Fruit fly (Drosophila melanogaster) whole organism, embryonic: Measurements from ENCODE around the gene CG6511.

Source experiments
- Atf6 ChIP-seq: fragments of 200-800 bp; sonication (Bioruptor generic); IDR thresholded peaks from 2 replicates; pipeline ENCODE4 v1.3.6; 2022; ENCODE audit warnings: missing biosample characterization, missing genetic modification characterization
- BEAF-32 ChIP-seq: fragments of 200-800 bp; sonication (Bioruptor generic); optimal IDR thresholded peaks from 3 replicates; lab custom pipeline; 2017; ENCODE audit warnings: missing biosample characterization, missing genetic modification characterization, mild to moderate bottlenecking, moderate library complexity, missing genetic modification reagents
- CG10209 ChIP-seq: fragments of 200-800 bp; sonication (Bioruptor generic); optimal IDR thresholded peaks from 3 replicates; lab custom pipeline; 2017; ENCODE audit warnings: missing biosample characterization, mild to moderate bottlenecking, missing genetic modification characterization, missing genetic modification reagents
- CG10543 ChIP-seq: fragments of 200-800 bp; sonication (Bioruptor generic); optimal IDR thresholded peaks from 3 replicates; lab custom pipeline; 2017; ENCODE audit warnings: missing biosample characterization, mild to moderate bottlenecking, missing genetic modification characterization, moderate library complexity
- CG14441 ChIP-seq: fragments of 200-800 bp; sonication (Bioruptor generic); IDR thresholded peaks from 2 replicates; pipeline ENCODE4 v1.3.6; 2022; ENCODE audit warnings: missing biosample characterization, missing genetic modification characterization
- CG14667 ChIP-seq: fragments of 200-800 bp; sonication (Bioruptor generic); IDR thresholded peaks from 2 replicates; pipeline ENCODE4 v1.3.6; 2022; ENCODE audit warnings: missing biosample characterization, missing genetic modification characterization
- CG18599 ChIP-seq: fragments of 200-800 bp; sonication (Bioruptor generic); optimal IDR thresholded peaks from 3 replicates; lab custom pipeline; 2017; ENCODE audit warnings: missing biosample characterization, missing genetic modification characterization, mild to moderate bottlenecking, moderate library complexity, missing genetic modification reagents
- CG18619 ChIP-seq: fragments of 200-800 bp; sonication (Bioruptor generic); optimal IDR thresholded peaks from 3 replicates; lab custom pipeline; 2017; ENCODE audit warnings: missing biosample characterization, mild to moderate bottlenecking, missing genetic modification characterization
- CG2116 ChIP-seq: fragments of 200-800 bp; sonication (Bioruptor generic); optimal IDR thresholded peaks from 3 replicates; lab custom pipeline; 2018; ENCODE audit warnings: missing biosample characterization, mild to moderate bottlenecking, missing genetic modification characterization
- CG30403 ChIP-seq: fragments of 200-800 bp; sonication (Bioruptor generic); optimal IDR thresholded peaks from 3 replicates; lab custom pipeline; 2016; ENCODE audit warnings: missing biosample characterization, missing genetic modification characterization
- CG3163 ChIP-seq: fragments of 200-800 bp; sonication (Bioruptor generic); optimal IDR thresholded peaks from 3 replicates; lab custom pipeline; 2016; ENCODE audit warnings: missing biosample characterization, missing genetic modification characterization
- CG32767 ChIP-seq: fragments of 200-800 bp; sonication (Bioruptor generic); IDR thresholded peaks from 2 replicates; pipeline ENCODE4 v1.3.6; 2022; ENCODE audit warnings: missing biosample characterization, missing genetic modification characterization
- CG34422 ChIP-seq: fragments of 200-800 bp; sonication (Bioruptor generic); IDR thresholded peaks from 3 replicates; pipeline ENCODE4 v1.3.6; 2022; ENCODE audit warnings: missing biosample characterization, missing genetic modification characterization
- CG6854 ChIP-seq: fragments of 200-800 bp; sonication (Bioruptor generic); optimal IDR thresholded peaks from 3 replicates; lab custom pipeline; 2017; ENCODE audit warnings: missing biosample characterization, mild to moderate bottlenecking, missing genetic modification characterization
- CG8290 ChIP-seq, 3 experiments: fragments of 200-800 bp; sonication (Bioruptor generic); optimal IDR thresholded peaks; 2 replicates each; lab custom pipeline; 2016 to 2019; ENCODE audit warnings: missing biosample characterization in 3 of 3, missing genetic modification characterization in 3 of 3, mild to moderate bottlenecking in 2 of 3, moderate library complexity in 1 of 3
- Chrac-16 ChIP-seq: fragments of 200-800 bp; sonication (Bioruptor generic); optimal IDR thresholded peaks from 3 replicates; lab custom pipeline; 2016; ENCODE audit warnings: missing biosample characterization, missing genetic modification characterization
- D ChIP-seq, 2 experiments: fragments of 200-800 bp in 1 of 2; fragments of >200 bp in 1 of 2; sonication (Bioruptor generic) in 1 of 2; optimal IDR thresholded peaks; 2 replicates in 1 of 2; 3 replicates in 1 of 2; lab custom pipeline; 2017; ENCODE audit warnings: mild to moderate bottlenecking in 1 of 2, missing biosample characterization in 1 of 2, missing genetic modification characterization in 1 of 2, missing genetic modification reagents in 1 of 2
- Dfd ChIP-seq, 2 experiments: fragments of >200 bp; optimal IDR thresholded peaks; 2 replicates each; lab custom pipeline; 2017; ENCODE audit warnings: missing biosample characterization in 2 of 2, missing genetic modification characterization in 2 of 2
- Eip74EF ChIP-seq, 2 experiments: fragments of 200-800 bp in 1 of 2; fragments of >200 bp in 1 of 2; sonication (Bioruptor generic) in 1 of 2; optimal IDR thresholded peaks; 2 replicates each; lab custom pipeline; 2017 to 2019; ENCODE audit warnings: missing biosample characterization in 2 of 2, missing genetic modification characterization in 2 of 2, mild to moderate bottlenecking in 1 of 2, moderate library complexity in 1 of 2
- GATAe ChIP-seq: fragments of 200-800 bp; sonication (Bioruptor generic); conservative IDR thresholded peaks from 2 replicates; pipeline ENCODE4 v1.3.6; 2022; ENCODE audit warnings: missing biosample characterization, missing genetic modification characterization
- HLH54F ChIP-seq: fragments of 200-800 bp; sonication (Bioruptor generic); optimal IDR thresholded peaks from 3 replicates; lab custom pipeline; 2016; ENCODE audit warnings: missing biosample characterization, missing genetic modification characterization
- Jarid2 ChIP-seq: fragments of 200-800 bp; sonication (Bioruptor generic); optimal IDR thresholded peaks from 3 replicates; lab custom pipeline; 2017; ENCODE audit warnings: mild to moderate bottlenecking, missing biosample characterization, missing genetic modification reagents, missing genetic modification characterization
- Mrtf ChIP-seq: fragments of 200-800 bp; sonication (Bioruptor generic); IDR thresholded peaks from 3 replicates; pipeline ENCODE4 v1.3.6; 2022; ENCODE audit warnings: missing biosample characterization, missing genetic modification characterization
- Optix ChIP-seq: fragments of 200-800 bp; sonication (Bioruptor generic); IDR thresholded peaks from 3 replicates; pipeline ENCODE4 v1.3.6; 2022; ENCODE audit warnings: missing biosample characterization, missing genetic modification characterization
- Pdp1 ChIP-seq, 2 experiments: fragments of 200-800 bp; sonication (Bioruptor generic); optimal IDR thresholded peaks; 3 replicates each; lab custom pipeline; 2016; ENCODE audit warnings: missing biosample characterization in 2 of 2, missing genetic modification characterization in 2 of 2, mild to moderate bottlenecking in 1 of 2, moderate library complexity in 1 of 2
- Ssrp ChIP-seq: fragments of 200-800 bp; sonication (Bioruptor generic); optimal IDR thresholded peaks from 2 replicates; lab custom pipeline; 2018; ENCODE audit warnings: missing biosample characterization, mild to moderate bottlenecking, missing genetic modification characterization, moderate library complexity
- ase ChIP-seq: fragments of 200-800 bp; sonication (Bioruptor generic); IDR thresholded peaks from 3 replicates; pipeline ENCODE4 v1.3.6; 2022; ENCODE audit warnings: missing biosample characterization, missing genetic modification characterization
- bowl ChIP-seq: fragments of 200-800 bp; sonication (Bioruptor generic); IDR thresholded peaks from 2 replicates; pipeline ENCODE4 v1.3.6; 2022; ENCODE audit warnings: missing biosample characterization, missing genetic modification characterization
- chinmo ChIP-seq: fragments of 200-800 bp; sonication (Bioruptor generic); IDR thresholded peaks from 4 replicates; pipeline ENCODE4 v1.3.6; 2022; ENCODE audit warnings: missing biosample characterization, missing genetic modification characterization; ENCODE audit not compliant: partially characterized antibody
- da ChIP-seq: fragments of 200-800 bp; sonication (Bioruptor generic); optimal IDR thresholded peaks from 2 replicates; lab custom pipeline; 2016; ENCODE audit warnings: missing biosample characterization, missing genetic modification characterization
- disco-r ChIP-seq: fragments of 200-800 bp; sonication (Bioruptor generic); optimal IDR thresholded peaks from 2 replicates; lab custom pipeline; 2016; ENCODE audit warnings: missing biosample characterization, missing genetic modification characterization
- en ChIP-seq: fragments of 200-800 bp; sonication (Bioruptor generic); optimal IDR thresholded peaks from 2 replicates; lab custom pipeline; 2016; ENCODE audit warnings: missing biosample characterization, missing genetic modification characterization
- ewg ChIP-seq: fragments of 200-800 bp; sonication (Bioruptor generic); optimal IDR thresholded peaks from 3 replicates; lab custom pipeline; 2017; ENCODE audit warnings: mild to moderate bottlenecking, missing biosample characterization, missing genetic modification reagents, missing genetic modification characterization
- fd102C ChIP-seq: fragments of 200-800 bp; sonication (Bioruptor generic); optimal IDR thresholded peaks from 2 replicates; lab custom pipeline; 2018; ENCODE audit warnings: missing biosample characterization, mild to moderate bottlenecking, missing genetic modification characterization, moderate library complexity
- grn ChIP-seq: fragments of 200-800 bp; sonication (Bioruptor generic); optimal IDR thresholded peaks from 3 replicates; lab custom pipeline; 2017; ENCODE audit warnings: missing biosample characterization, missing genetic modification characterization
- gro ChIP-seq: fragments of 200-800 bp; sonication (Bioruptor generic); optimal IDR thresholded peaks from 2 replicates; lab custom pipeline; 2016; ENCODE audit warnings: missing biosample characterization, missing genetic modification characterization
- ind ChIP-seq: fragments of 200-800 bp; sonication (Bioruptor generic); optimal IDR thresholded peaks from 3 replicates; lab custom pipeline; 2016; ENCODE audit warnings: missing biosample characterization, missing genetic modification characterization
- kah ChIP-seq: fragments of 200-800 bp; sonication (Bioruptor generic); optimal IDR thresholded peaks from 2 replicates; lab custom pipeline; 2018; ENCODE audit warnings: missing biosample characterization, mild to moderate bottlenecking, missing genetic modification characterization
- kay ChIP-seq: fragments of 200-800 bp; sonication (Bioruptor generic); optimal IDR thresholded peaks from 2 replicates; lab custom pipeline; 2016; ENCODE audit warnings: missing biosample characterization, missing genetic modification characterization
- knrl ChIP-seq: fragments of 200-800 bp; sonication (Bioruptor generic); IDR thresholded peaks from 3 replicates; pipeline ENCODE4 v1.3.6; 2022; ENCODE audit warnings: missing biosample characterization, missing genetic modification characterization; ENCODE audit not compliant: partially characterized antibody
- lab ChIP-seq: fragments of 200-800 bp; sonication (Bioruptor generic); optimal IDR thresholded peaks from 3 replicates; lab custom pipeline; 2017; ENCODE audit warnings: missing biosample characterization, missing genetic modification characterization, mild to moderate bottlenecking, moderate library complexity, missing genetic modification reagents
- mirr ChIP-seq: fragments of 200-800 bp; sonication (Bioruptor generic); optimal IDR thresholded peaks from 3 replicates; lab custom pipeline; 2018; ENCODE audit warnings: missing biosample characterization, mild to moderate bottlenecking, missing genetic modification characterization
- mld ChIP-seq: fragments of 200-800 bp; sonication (Bioruptor generic); IDR thresholded peaks from 3 replicates; pipeline ENCODE4 v1.3.6; 2022; ENCODE audit warnings: missing biosample characterization, missing genetic modification characterization; ENCODE audit not compliant: partially characterized antibody
- pan ChIP-seq, 4 experiments: fragments of >200 bp in 3 of 4; fragments of 200-800 bp in 1 of 4; sonication (Bioruptor generic) in 1 of 4; optimal IDR thresholded peaks in 3 of 4; IDR thresholded peaks in 1 of 4; 2 replicates each; pipeline versions ENCODE4 v1.3.6 to Lab custom; 2017 to 2022; ENCODE audit warnings: missing biosample characterization in 2 of 4, missing genetic modification characterization in 2 of 4, mixed read lengths in 1 of 4
- pita ChIP-seq: fragments of 200-800 bp; sonication (Bioruptor generic); optimal IDR thresholded peaks from 2 replicates; lab custom pipeline; 2017; ENCODE audit warnings: missing biosample characterization, mild to moderate bottlenecking, missing genetic modification characterization
- repo ChIP-seq: fragments of 200-800 bp; sonication (Bioruptor generic); optimal IDR thresholded peaks from 2 replicates; lab custom pipeline; 2016; ENCODE audit warnings: missing biosample characterization, missing genetic modification characterization
- rib ChIP-seq: fragments of 200-800 bp; sonication (Bioruptor generic); IDR thresholded peaks from 2 replicates; pipeline ENCODE4 v1.3.6; 2022; ENCODE audit warnings: missing biosample characterization, missing genetic modification characterization
- ro ChIP-seq: fragments of 200-800 bp; sonication (Bioruptor generic); IDR thresholded peaks from 2 replicates; pipeline ENCODE4 v1.3.6; 2022; ENCODE audit warnings: missing biosample characterization, missing genetic modification characterization

The CG6511 gene

DNA sequence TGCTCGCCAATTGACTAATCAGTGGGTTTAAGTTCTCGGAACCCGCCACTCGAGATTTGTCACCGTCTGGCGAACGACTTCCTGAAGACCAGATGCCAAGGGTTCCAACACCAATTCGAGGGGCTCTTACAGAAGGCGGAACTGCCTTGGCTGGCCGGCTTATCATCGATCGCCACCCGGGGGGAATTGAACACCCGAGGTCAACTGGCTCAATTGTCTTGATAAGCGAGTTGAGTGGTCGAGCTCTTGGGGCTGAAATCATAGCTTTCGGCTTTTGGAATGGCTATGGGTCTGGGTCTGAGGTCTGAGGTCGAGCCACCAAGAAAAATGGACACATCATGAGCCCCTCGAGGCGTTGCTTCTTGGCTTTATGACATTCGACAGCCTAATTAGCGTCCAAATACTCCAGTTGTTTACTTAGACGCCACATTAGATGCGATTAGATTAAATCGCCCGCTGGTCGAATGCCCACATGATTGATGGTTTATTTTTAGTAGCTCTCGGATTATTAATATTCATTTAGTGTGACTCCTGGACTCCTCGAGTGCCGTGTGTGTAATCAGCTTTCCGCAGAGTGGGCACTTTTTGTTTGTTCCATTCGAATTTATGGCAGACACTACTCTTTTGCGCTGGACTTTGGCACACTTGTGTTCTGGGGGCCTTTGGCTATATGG is 22.5 kb upstream of the CG6511 start (continued):
- TF ChIP-seq knrl (GFP tag; lab: Robert Waterston, UW) (no peak), pita (GFP tag; lab: Kevin White, UChicago) (no peak), gro (GFP tag; lab: Kevin White, UChicago) (peak; percentile 60), kah (no peak), Mrtf (no peak), pan (optimal IDR thresholded peaks at IDR 0.05; lab: Kevin White, UChicago) (no peak), pan (GFP tag; optimal IDR thresholded peaks at IDR 0.05 in 1 of 2, IDR thresholded peaks at IDR 0.05 in 1 of 2) (no peak), ro (GFP tag; lab: Robert Waterston, UW) (no peak), kay (GFP tag; lab: Kevin White, UChicago) (no peak), CG18619 (GFP tag; lab: Kevin White, UChicago) (no peak), CG6854 (GFP tag; lab: Kevin White, UChicago) (no peak), CG2116 (no peak), Dfd (GFP tag; optimal IDR thresholded peaks at IDR 0.05; lab: Kevin White, UChicago) (no peak), lab (peak; percentile 80), Pdp1 (GFP tag; optimal IDR thresholded peaks at IDR 0.05; lab: Kevin White, UChicago) (peak in 1 of 2 experiments; percentile 13), da (GFP tag; lab: Kevin White, UChicago) (no peak), CG8290 (GFP tag; optimal IDR thresholded peaks at IDR 0.05; lab: Kevin White, UChicago) (no peak), CG8290 (tag; optimal IDR thresholded peaks at IDR 0.05; lab: Kevin White, UChicago) (peak in 1 of 2 experiments; percentile 20), Chrac-16 (no peak), CG34422 (GFP tag; lab: Robert Waterston, UW) (no peak), Eip74EF (GFP tag; optimal IDR thresholded peaks at IDR 0.05; lab: Kevin White, UChicago) (peak in 1 of 2 experiments; percentile 89), repo (GFP tag; lab: Kevin White, UChicago) (no peak), mirr (GFP tag; lab: Kevin White, UChicago) (peak; percentile 89), Ssrp (tag; lab: Kevin White, UChicago) (no peak), CG32767 (GFP tag; lab: Robert Waterston, UW) (no peak), HLH54F (GFP tag; lab: Kevin White, UChicago) (no peak), ase (GFP tag; lab: Robert Waterston, UW) (no peak), en (no peak), CG30403 (GFP tag; lab: Kevin White, UChicago) (no peak), Optix (no peak), disco-r (GFP tag; lab: Kevin White, UChicago) (no peak), CG14441 (GFP tag; lab: Robert Waterston, UW) (peak; percentile 20; the same call in 1 of the 2 replicates), CG14667 (GFP tag; lab: Robert Waterston, UW) (no peak), ind (GFP tag; lab: Kevin White, UChicago) (no peak), GATAe (GFP tag; lab: Robert Waterston, UW) (peak; percentile 56), D (optimal IDR thresholded peaks at IDR 0.05; lab: Kevin White, UChicago) (no peak), D (GFP tag; optimal IDR thresholded peaks at IDR 0.05; lab: Kevin White, UChicago) (no peak), grn (GFP tag; lab: Kevin White, UChicago) (peak; percentile 95), Jarid2 (GFP tag; lab: Kevin White, UChicago) (no peak), CG10543 (GFP tag; lab: Kevin White, UChicago) (peak; percentile 76), ewg (GFP tag; lab: Kevin White, UChicago) (no peak), Atf6 (GFP tag; lab: Robert Waterston, UW) (no peak), CG10209 (no peak), rib (GFP tag; lab: Robert Waterston, UW) (no peak), fd102C (GFP tag; lab: Kevin White, UChicago) (no peak), CG18599 (GFP tag; lab: Kevin White, UChicago) (peak; percentile 68), mld (GFP tag; lab: Robert Waterston, UW) (no peak), bowl (GFP tag; lab: Robert Waterston, UW) (no peak), BEAF-32 (GFP tag; lab: Kevin White, UChicago) (no peak), chinmo (GFP tag; lab: Robert Waterston, UW) (peak; percentile 74; the same call in 1 of the 4 replicates), CG3163 (GFP tag; lab: Kevin White, UChicago) (no peak)
